Fruit fly (Drosophila melanogaster): Measurements from ENCODE around the gene hng3.
A peak's percentile ranks its signal among the peaks of the same experiment; 100 is the strongest.

Gene hng3

dm6 chr3L:778977-779376 is 23.7 kb upstream of the hng3 start (continued):
- TF ChIP-seq oc (tag; optimal IDR thresholded peaks at IDR 0.05) (no peak), nmo (GFP tag; optimal IDR thresholded peaks at IDR 0.05) (no peak), Kr (GFP tag; optimal IDR thresholded peaks at IDR 0.05) (no peak), CG14667 (GFP tag; IDR thresholded peaks at IDR 0.05) (no peak), ERR (GFP tag; optimal IDR thresholded peaks at IDR 0.05) (no peak), CrebB (tag; optimal IDR thresholded peaks at IDR 0.05) (no peak), CG31441 (GFP tag; IDR thresholded peaks at IDR 0.05) (no peak), psq (GFP tag; optimal IDR thresholded peaks at IDR 0.05) (no peak), en (GFP tag; optimal IDR thresholded peaks at IDR 0.05) (no peak), dm (GFP tag; optimal IDR thresholded peaks at IDR 0.05) (no peak), dimm (GFP tag; IDR thresholded peaks at IDR 0.05) (0 out of 2 replicates have a peak, but pooled peaks have one; percentile 40), CG10321 (GFP tag; IDR thresholded peaks at IDR 0.05) (no peak), CG16815 (GFP tag; optimal IDR thresholded peaks at IDR 0.05) (no peak), chif (GFP tag; optimal IDR thresholded peaks at IDR 0.05) (no peak), kah (GFP tag; optimal IDR thresholded peaks at IDR 0.05) (no peak), C15 (GFP tag; IDR thresholded peaks at IDR 0.05) (no peak), CG14050 (GFP tag; IDR thresholded peaks at IDR 0.05) (peak; percentile 33; the same call in 1 of the 3 replicates), repo (GFP tag; optimal IDR thresholded peaks at IDR 0.05) (no peak), CG6813 (GFP tag; optimal IDR thresholded peaks at IDR 0.05) (peak; percentile 26), CG10366 (GFP tag; IDR thresholded peaks at IDR 0.05) (peak; percentile 51; the same call in 1 of the 2 replicates), CG11696 (GFP tag; IDR thresholded peaks at IDR 0.05) (no peak), Ptx1 (GFP tag; IDR thresholded peaks at IDR 0.05) (0 out of 2 replicates have a peak, but pooled peaks have one; percentile 21), org-1 (GFP tag; optimal IDR thresholded peaks at IDR 0.05) (peak; percentile 11), NFAT (GFP tag; IDR thresholded peaks at IDR 0.05) (no peak), CG9817 (tag; optimal IDR thresholded peaks at IDR 0.05) (peak; percentile 25), D19B (GFP tag; optimal IDR thresholded peaks at IDR 0.05) (peak; percentile 75), CG9727 (GFP tag; optimal IDR thresholded peaks at IDR 0.05) (no peak), crp (GFP tag; optimal IDR thresholded peaks at IDR 0.05) (no peak), zen (tag; optimal IDR thresholded peaks at IDR 0.05) (no peak), z (GFP tag; IDR thresholded peaks at IDR 0.05) (no peak), Usf (GFP tag; optimal IDR thresholded peaks at IDR 0.05) (no peak), CG10565 (GFP tag; optimal IDR thresholded peaks at IDR 0.05) (no peak), CG7372 (GFP tag; IDR thresholded peaks at IDR 0.05) (no peak), CG8359 (GFP tag; optimal IDR thresholded peaks at IDR 0.05; ENCODE audit: borderline replicate concordance) (no peak), jing (GFP tag; optimal IDR thresholded peaks at IDR 0.05) (no peak), Asciz (GFP tag; optimal IDR thresholded peaks at IDR 0.05) (no peak), Sry-δ (GFP tag; optimal IDR thresholded peaks at IDR 0.05) (no peak), gem (tag; optimal IDR thresholded peaks at IDR 0.05) (peak; percentile 34), Gug (GFP tag; IDR thresholded peaks at IDR 0.05) (no peak), dan (GFP tag; IDR thresholded peaks at IDR 0.05) (no peak), Spps (tag; optimal IDR thresholded peaks at IDR 0.05) (no peak), ind (GFP tag; optimal IDR thresholded peaks at IDR 0.05) (peak; percentile 20), HLH54F (GFP tag; optimal IDR thresholded peaks at IDR 0.05) (no peak), stc (GFP tag; IDR thresholded peaks at IDR 0.05) (no peak), ash1 (GFP tag; optimal IDR thresholded peaks at IDR 0.05) (no peak), bcd (GFP tag; optimal IDR thresholded peaks at IDR 0.05) (peak; percentile 21), CG30403 (GFP tag; optimal IDR thresholded peaks at IDR 0.05) (peak; percentile 3), CG11504 (tag; optimal IDR thresholded peaks at IDR 0.05) (peak; percentile 7), crc (GFP tag; optimal IDR thresholded peaks at IDR 0.05) (no peak), CG9797 (GFP tag; optimal IDR thresholded peaks at IDR 0.05) (no peak), Oli (tag; optimal IDR thresholded peaks at IDR 0.05) (peak; percentile 26), vnd (GFP tag; IDR thresholded peaks at IDR 0.05; ENCODE audit: partially characterized antibody) (no peak)

Data from whole organism, embryonic.